Worm (Caenorhabditis elegans): ENCODE results near the gene C41H7.9.

The C41H7.9 gene

ce11 chrII:2987122-2987556 is 24.9 kb downstream of the C41H7.9 start (continued):
- no peak for TF ChIP-seq skn-1 (tag; optimal IDR thresholded peaks at IDR 0.05)
- peak; percentile 14 for TF ChIP-seq mep-1 (tag; optimal IDR thresholded peaks at IDR 0.05)
- TF ChIP-seq lin-13 (GFP tag; optimal IDR thresholded peaks at IDR 0.05), result peak; percentile 14
- no peak for TF ChIP-seq fos-1 (tag; optimal IDR thresholded peaks at IDR 0.05)
- no peak for TF ChIP-seq rbr-2 (tag; optimal IDR thresholded peaks at IDR 0.05)
- TF ChIP-seq F49E8.2 (tag; optimal IDR thresholded peaks at IDR 0.05; ENCODE audit: borderline replicate concordance), result no peak
- TF ChIP-seq nhr-11 (tag; optimal IDR thresholded peaks at IDR 0.05), result no peak
- peak; percentile 4 for TF ChIP-seq mes-2 (tag; optimal IDR thresholded peaks at IDR 0.05; ENCODE audit: poor library complexity, severe bottlenecking)

ce11 chrII:2985935-2986498 is 26.0 kb downstream of the C41H7.9 start:
- no peak for TF ChIP-seq zfp-2 (tag; optimal IDR thresholded peaks at IDR 0.05)
- TF ChIP-seq dpl-1 (GFP tag; optimal IDR thresholded peaks at IDR 0.05), result no peak
- TF ChIP-seq lim-7 (GFP tag; IDR thresholded peaks at IDR 0.05), result no peak
- peak in 1 of 2 experiments; percentile 1 for TF ChIP-seq lsy-2 (tag; optimal IDR thresholded peaks at IDR 0.05)
- no peak for TF ChIP-seq cey-2 (tag; optimal IDR thresholded peaks at IDR 0.05; ENCODE audit: borderline replicate concordance, insufficient read depth)
- TF ChIP-seq tra-1 (GFP tag; IDR thresholded peaks at IDR 0.05), result 0 out of 2 replicates have a peak, but pooled peaks have one; percentile 16
- TF ChIP-seq D1046.2 (GFP tag; IDR thresholded peaks at IDR 0.05), result no peak
- peak; percentile 61 for TF ChIP-seq set-16 (GFP tag; IDR thresholded peaks at IDR 0.05)
- TF ChIP-seq hlh-30 (tag; optimal IDR thresholded peaks at IDR 0.05; ENCODE audit: insufficient read depth), result no peak
- no peak for TF ChIP-seq T20F7.1 (GFP tag; optimal IDR thresholded peaks at IDR 0.05)
- peak; percentile 36; the same call in 1 of the 2 replicates for TF ChIP-seq dmd-8 (GFP tag; IDR thresholded peaks at IDR 0.05)
- TF ChIP-seq lin-13 (GFP tag; optimal IDR thresholded peaks at IDR 0.05), result peak; percentile 37
- TF ChIP-seq ama-1 (optimal IDR thresholded peaks at IDR 0.05), result no peak
- TF ChIP-seq lin-38 (GFP tag; IDR thresholded peaks at IDR 0.05), result 0 out of 2 replicates have a peak, but pooled peaks have one; percentile 9
- peak; percentile 9 for TF ChIP-seq aha-1 (tag)

DNA sequence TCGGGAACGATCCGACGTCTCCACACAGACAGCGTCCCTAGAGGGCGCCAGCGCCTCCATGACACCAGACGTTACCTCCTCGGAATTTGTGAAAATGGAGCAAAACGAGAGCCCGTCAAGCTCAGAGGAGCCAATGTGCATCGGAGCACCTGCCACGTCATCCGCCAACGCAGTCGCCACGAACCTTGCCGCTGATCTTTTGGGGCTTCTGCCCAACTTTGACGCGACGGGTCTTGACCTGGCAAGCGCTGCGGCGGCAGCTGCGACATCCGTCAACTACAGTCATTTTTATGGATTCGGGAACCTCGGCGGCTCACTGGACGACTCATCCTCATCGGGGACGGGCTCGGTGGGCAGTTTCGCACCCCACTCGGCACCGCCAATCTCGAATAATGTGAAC is 26.6 kb downstream of the C41H7.9 start:
- no peak for TF ChIP-seq nhr-42 (GFP tag; IDR thresholded peaks at IDR 0.05)
- no peak for TF ChIP-seq arid-1 (GFP tag; conservative IDR thresholded peaks at IDR 0.05)
- peak; percentile 16 for TF ChIP-seq aha-1 (tag)
- peak; percentile 16 for TF ChIP-seq sdz-12 (GFP tag; optimal IDR thresholded peaks at IDR 0.05)
- no peak for TF ChIP-seq egl-27 (tag; optimal IDR thresholded peaks at IDR 0.05)
- TF ChIP-seq set-16 (GFP tag; IDR thresholded peaks at IDR 0.05), result peak; percentile 91
- TF ChIP-seq nhr-77 (tag; optimal IDR thresholded peaks at IDR 0.05), result no peak

- TF ChIP-seq nhr-6 (tag; optimal IDR thresholded peaks at IDR 0.05) (no peak), ztf-11 (tag; optimal IDR thresholded peaks at IDR 0.05) (no peak), ceh-32 (tag; optimal IDR thresholded peaks at IDR 0.05; ENCODE audit: poor library complexity) (no peak), daf-12 (tag; optimal IDR thresholded peaks at IDR 0.05) (no peak), nhr-77 (tag; optimal IDR thresholded peaks at IDR 0.05) (no peak), nhr-10 (tag; optimal IDR thresholded peaks at IDR 0.05) (no peak), R02D3.7 (tag; optimal IDR thresholded peaks at IDR 0.05) (no peak), nhr-11 (tag; optimal IDR thresholded peaks at IDR 0.05) (no peak), aha-1 (tag) (peak; percentile 93)
Measured at ce11 chrII:2984383-2984782, 27.6 kb downstream of the C41H7.9 start.

- 0 out of 2 replicates have a peak, but pooled peaks have one; percentile 47 for TF ChIP-seq Y105C5A.15 (GFP tag; IDR thresholded peaks at IDR 0.05)
- TF ChIP-seq ama-1 (optimal IDR thresholded peaks at IDR 0.05), result no peak
Measured at ce11 chrII:2979061-2979460, 33.0 kb downstream of the C41H7.9 start.

Data from whole organism, L4 larva.